Fruit fly (Drosophila melanogaster) whole organism, embryonic: ENCODE measurements around the gene CG13482.

Experiments
- ATbp ChIP-seq: fragments of 200-800 bp; sonication (Bioruptor generic); optimal IDR thresholded peaks from 2 replicates; lab custom pipeline; 2017; ENCODE audit warnings: missing biosample characterization, mild to moderate bottlenecking, missing genetic modification characterization, missing genetic modification reagents
- Adf1 ChIP-seq: fragments of 200-800 bp; sonication (Bioruptor generic); IDR thresholded peaks from 2 replicates; pipeline ENCODE4 v1.3.6; 2022; ENCODE audit warnings: missing biosample characterization, missing genetic modification characterization
- Atf6 ChIP-seq: fragments of 200-800 bp; sonication (Bioruptor generic); IDR thresholded peaks from 2 replicates; pipeline ENCODE4 v1.3.6; 2022; ENCODE audit warnings: missing biosample characterization, missing genetic modification characterization
- CG11695 ChIP-seq: fragments of 200-800 bp; sonication (Bioruptor generic); IDR thresholded peaks from 3 replicates; pipeline ENCODE4 v1.3.6; 2022; ENCODE audit warnings: missing biosample characterization, missing genetic modification characterization
- CG12219 ChIP-seq: fragments of 200-800 bp; sonication (Bioruptor generic); optimal IDR thresholded peaks from 3 replicates; lab custom pipeline; 2018; ENCODE audit warnings: missing biosample characterization, mild to moderate bottlenecking, missing genetic modification characterization
- CG12391 ChIP-seq: fragments of 200-800 bp; sonication (Bioruptor generic); optimal IDR thresholded peaks from 3 replicates; lab custom pipeline; 2018; ENCODE audit warnings: missing biosample characterization, mild to moderate bottlenecking, missing genetic modification characterization, moderate library complexity
- CG12659 ChIP-seq: fragments of 200-800 bp; sonication (Bioruptor generic); optimal IDR thresholded peaks from 3 replicates; lab custom pipeline; 2017; ENCODE audit warnings: mild to moderate bottlenecking, missing biosample characterization, missing genetic modification reagents, missing genetic modification characterization
- CG13296 ChIP-seq: fragments of 200-800 bp; sonication (Bioruptor generic); optimal IDR thresholded peaks from 3 replicates; lab custom pipeline; 2018; ENCODE audit warnings: missing biosample characterization, mild to moderate bottlenecking, missing genetic modification characterization
- CG13424 ChIP-seq: fragments of 200-800 bp; sonication (Bioruptor generic); optimal IDR thresholded peaks from 2 replicates; lab custom pipeline; 2019; ENCODE audit warnings: missing biosample characterization, mild to moderate bottlenecking, missing genetic modification characterization, moderate library complexity
- CG15696 ChIP-seq: fragments of 200-800 bp; sonication (Bioruptor generic); optimal IDR thresholded peaks from 2 replicates; lab custom pipeline; 2019; ENCODE audit warnings: missing biosample characterization, mild to moderate bottlenecking, missing genetic modification characterization, moderate library complexity
- CG2199 ChIP-seq: fragments of 200-800 bp; sonication (Bioruptor generic); IDR thresholded peaks from 3 replicates; pipeline ENCODE4 v1.3.6; 2022; ENCODE audit warnings: missing biosample characterization, missing genetic modification characterization
- CG2875 ChIP-seq: fragments of 200-800 bp; sonication (Bioruptor generic); optimal IDR thresholded peaks from 2 replicates; lab custom pipeline; 2017; ENCODE audit warnings: missing biosample characterization, mild to moderate bottlenecking, missing genetic modification characterization, missing genetic modification reagents
- CG34376 ChIP-seq: fragments of 200-800 bp; sonication (Bioruptor generic); optimal IDR thresholded peaks from 2 replicates; lab custom pipeline; 2018; ENCODE audit warnings: missing biosample characterization, mild to moderate bottlenecking, missing genetic modification characterization
- CG4424 ChIP-seq: fragments of 200-800 bp; sonication (Bioruptor generic); optimal IDR thresholded peaks from 3 replicates; lab custom pipeline; 2016; ENCODE audit warnings: missing biosample characterization, missing genetic modification characterization
- CG5953 ChIP-seq: fragments of 200-800 bp; sonication (Bioruptor generic); IDR thresholded peaks from 2 replicates; pipeline ENCODE4 v1.3.6; 2022; ENCODE audit warnings: missing biosample characterization, missing genetic modification characterization
- CG6813 ChIP-seq: fragments of 200-800 bp; sonication (Bioruptor generic); optimal IDR thresholded peaks from 2 replicates; lab custom pipeline; 2017; ENCODE audit warnings: missing biosample characterization, missing genetic modification characterization, mild to moderate bottlenecking, moderate library complexity, missing genetic modification reagents
- CG8924 ChIP-seq: fragments of 200-800 bp; optimal IDR thresholded peaks from 3 replicates; lab custom pipeline; 2019; ENCODE audit warnings: missing biosample characterization, mild to moderate bottlenecking, missing genetic modification characterization, moderate library complexity
- Dll ChIP-seq: fragments of 200-800 bp; sonication (Bioruptor generic); IDR thresholded peaks from 4 replicates; pipeline ENCODE4 v1.3.6; 2022; ENCODE audit warnings: missing biosample characterization, missing genetic modification characterization; ENCODE audit not compliant: partially characterized antibody
- Dref ChIP-seq: fragments of 200-800 bp; sonication (Bioruptor generic); IDR thresholded peaks from 2 replicates; pipeline ENCODE4 v1.3.6; 2022; ENCODE audit warnings: missing biosample characterization, missing genetic modification characterization
- Fer1 ChIP-seq: fragments of 200-800 bp; sonication (Bioruptor generic); optimal IDR thresholded peaks from 2 replicates; lab custom pipeline; 2017; ENCODE audit warnings: missing biosample characterization, mild to moderate bottlenecking, missing genetic modification characterization
- Gug ChIP-seq: fragments of 200-800 bp; sonication (Bioruptor generic); IDR thresholded peaks from 4 replicates; pipeline ENCODE4 v1.3.6; 2022; ENCODE audit warnings: missing biosample characterization, missing genetic modification characterization
- HHEX ChIP-seq: fragments of 200-800 bp; sonication (Bioruptor generic); optimal IDR thresholded peaks from 3 replicates; lab custom pipeline; 2017; ENCODE audit warnings: missing biosample characterization, mild to moderate bottlenecking, missing genetic modification characterization, missing genetic modification reagents
- HLHmδ ChIP-seq: fragments of 200-800 bp; sonication (Bioruptor generic); optimal IDR thresholded peaks from 2 replicates; lab custom pipeline; 2018; ENCODE audit warnings: missing biosample characterization, mild to moderate bottlenecking, missing genetic modification characterization, moderate library complexity
- Hmx ChIP-seq: fragments of 200-800 bp; sonication (Bioruptor generic); optimal IDR thresholded peaks from 2 replicates; lab custom pipeline; 2016; ENCODE audit warnings: missing biosample characterization, missing genetic modification characterization
- Hr39 ChIP-seq: fragments of >200 bp; optimal IDR thresholded peaks from 2 replicates; lab custom pipeline; 2017
- Hr51 ChIP-seq, 2 experiments: fragments of 200-800 bp; sonication (Bioruptor generic); optimal IDR thresholded peaks; 2 replicates in 1 of 2; 3 replicates in 1 of 2; lab custom pipeline; 2016 to 2018; ENCODE audit warnings: missing biosample characterization in 2 of 2, missing genetic modification characterization in 2 of 2, mild to moderate bottlenecking in 1 of 2, moderate library complexity in 1 of 2
- Hr78 ChIP-seq, 2 experiments: fragments of 200-800 bp in 1 of 2; fragments of >200 bp in 1 of 2; sonication (Bioruptor generic) in 1 of 2; optimal IDR thresholded peaks; 2 replicates each; lab custom pipeline; 2017 to 2019; ENCODE audit warnings: missing biosample characterization in 2 of 2, missing genetic modification characterization in 2 of 2, mild to moderate bottlenecking in 1 of 2, moderate library complexity in 1 of 2
- Neu2 ChIP-seq: fragments of 200-800 bp; sonication (Bioruptor generic); optimal IDR thresholded peaks from 3 replicates; lab custom pipeline; 2016; ENCODE audit warnings: missing biosample characterization, missing genetic modification characterization, borderline replicate concordance
- Nf-YC ChIP-seq: fragments of 200-800 bp; optimal IDR thresholded peaks from 3 replicates; lab custom pipeline; 2019; ENCODE audit warnings: missing biosample characterization, mild to moderate bottlenecking, missing genetic modification characterization, moderate library complexity
- Poxn ChIP-seq: fragments of 200-800 bp; sonication (Bioruptor generic); IDR thresholded peaks from 2 replicates; pipeline ENCODE4 v1.3.6; 2022; ENCODE audit warnings: missing biosample characterization, missing genetic modification characterization
- Six4 ChIP-seq: fragments of 200-800 bp; sonication (Bioruptor generic); optimal IDR thresholded peaks from 2 replicates; lab custom pipeline; 2016; ENCODE audit warnings: missing biosample characterization, missing genetic modification characterization
- Sox102F ChIP-seq: fragments of 200-800 bp; sonication (Bioruptor generic); optimal IDR thresholded peaks from 2 replicates; lab custom pipeline; 2018; ENCODE audit warnings: missing biosample characterization, mild to moderate bottlenecking, missing genetic modification characterization, moderate library complexity
- Ssrp ChIP-seq: fragments of 200-800 bp; sonication (Bioruptor generic); optimal IDR thresholded peaks from 2 replicates; lab custom pipeline; 2018; ENCODE audit warnings: missing biosample characterization, mild to moderate bottlenecking, missing genetic modification characterization, moderate library complexity
- ac ChIP-seq: fragments of 200-800 bp; sonication (Bioruptor generic); optimal IDR thresholded peaks from 3 replicates; lab custom pipeline; 2017; ENCODE audit warnings: missing biosample characterization, mild to moderate bottlenecking, missing genetic modification characterization
- cato ChIP-seq: fragments of 200-800 bp; sonication (Bioruptor generic); optimal IDR thresholded peaks from 2 replicates; lab custom pipeline; 2016; ENCODE audit warnings: missing biosample characterization, missing genetic modification characterization, borderline replicate concordance
- crc ChIP-seq: fragments of 200-800 bp; sonication (Bioruptor generic); optimal IDR thresholded peaks from 2 replicates; lab custom pipeline; 2016; ENCODE audit warnings: missing biosample characterization, missing genetic modification characterization
- ems ChIP-seq: fragments of 200-800 bp; sonication (Bioruptor generic); optimal IDR thresholded peaks from 3 replicates; lab custom pipeline; 2016; ENCODE audit warnings: missing biosample characterization, missing genetic modification characterization
- fd64A ChIP-seq: fragments of 200-800 bp; sonication (Bioruptor generic); optimal IDR thresholded peaks from 3 replicates; lab custom pipeline; 2018; ENCODE audit warnings: missing biosample characterization, mild to moderate bottlenecking, missing genetic modification characterization
- klu ChIP-seq: fragments of 200-800 bp; sonication (Bioruptor generic); IDR thresholded peaks from 2 replicates; pipeline ENCODE4 v1.3.6; 2022; ENCODE audit warnings: missing biosample characterization, missing genetic modification characterization
- nerfin-2 ChIP-seq: fragments of 200-800 bp; sonication (Bioruptor generic); IDR thresholded peaks from 2 replicates; pipeline ENCODE4 v1.3.6; 2022; ENCODE audit warnings: missing biosample characterization, missing genetic modification characterization; ENCODE audit not compliant: partially characterized antibody
- onecut ChIP-seq: fragments of 200-800 bp; sonication (Bioruptor generic); IDR thresholded peaks from 2 replicates; pipeline ENCODE4 v1.3.6; 2022; ENCODE audit warnings: missing biosample characterization, missing genetic modification characterization
- pfk ChIP-seq: fragments of 200-800 bp; sonication (Bioruptor generic); optimal IDR thresholded peaks from 2 replicates; lab custom pipeline; 2018; ENCODE audit warnings: missing biosample characterization, mild to moderate bottlenecking, missing genetic modification characterization, moderate library complexity
- pum ChIP-seq: fragments of 200-800 bp; sonication (Bioruptor generic); optimal IDR thresholded peaks from 2 replicates; lab custom pipeline; 2016; ENCODE audit warnings: missing biosample characterization, missing genetic modification characterization
- scrt ChIP-seq: fragments of 200-800 bp; sonication (Bioruptor generic); optimal IDR thresholded peaks from 2 replicates; lab custom pipeline; 2018; ENCODE audit warnings: missing biosample characterization, mild to moderate bottlenecking, missing genetic modification characterization, moderate library complexity
- sd ChIP-seq: fragments of 200-800 bp; sonication (Bioruptor generic); optimal IDR thresholded peaks from 3 replicates; lab custom pipeline; 2018; ENCODE audit warnings: missing biosample characterization, mild to moderate bottlenecking, missing genetic modification characterization, moderate library complexity
- sima ChIP-seq: fragments of 200-800 bp; sonication (Bioruptor generic); optimal IDR thresholded peaks from 2 replicates; lab custom pipeline; 2016; ENCODE audit warnings: missing biosample characterization, missing genetic modification characterization
- tap ChIP-seq: fragments of 200-800 bp; optimal IDR thresholded peaks from 3 replicates; lab custom pipeline; 2019; ENCODE audit warnings: missing biosample characterization, mild to moderate bottlenecking, missing genetic modification characterization, moderate library complexity
- tup ChIP-seq: fragments of 200-800 bp; sonication (Bioruptor generic); optimal IDR thresholded peaks from 2 replicates; lab custom pipeline; 2016; ENCODE audit warnings: missing biosample characterization, mild to moderate bottlenecking, missing genetic modification characterization, moderate library complexity
- yki ChIP-seq: fragments of >200 bp; optimal IDR thresholded peaks from 3 replicates; lab custom pipeline; 2018
- zen2 ChIP-seq: fragments of 200-800 bp; sonication (Bioruptor generic); IDR thresholded peaks from 3 replicates; pipeline ENCODE4 v1.3.6; 2022; ENCODE audit warnings: missing biosample characterization, missing genetic modification characterization; ENCODE audit not compliant: partially characterized antibody

The CG13482 gene

DNA sequence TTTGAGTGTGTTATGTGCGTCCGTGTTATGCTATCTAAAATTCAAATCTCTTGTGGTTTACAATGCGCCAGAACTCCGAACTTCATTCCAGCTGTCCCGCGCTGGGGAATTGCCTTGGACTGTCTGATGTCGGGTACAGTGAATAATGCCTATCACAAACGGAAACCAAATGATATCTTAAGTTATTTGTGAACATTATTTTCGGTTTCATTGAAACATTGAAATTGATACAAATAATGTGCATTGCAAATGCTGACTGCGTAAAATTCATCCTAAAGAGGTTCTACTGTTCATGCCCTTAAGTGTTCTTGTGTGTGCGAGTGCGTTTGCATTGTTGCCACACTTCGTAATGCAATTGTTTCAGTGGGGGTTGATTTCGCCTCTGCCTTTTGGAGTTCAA is 25.3 kb upstream of the CG13482 start (continued):
- peak; percentile 22 for TF ChIP-seq HLHmδ
- peak; percentile 72 for TF ChIP-seq sd (tag; lab: Kevin White, UChicago)
- peak; percentile 74 for TF ChIP-seq Neu2 (GFP tag; lab: Kevin White, UChicago)
- TF ChIP-seq Ssrp (tag; lab: Kevin White, UChicago), result peak; percentile 95
- peak; percentile 93 for TF ChIP-seq Gug (GFP tag; lab: Robert Waterston, UW)
- peak; percentile 78 for TF ChIP-seq klu (GFP tag; lab: Robert Waterston, UW)
- peak; percentile 28 for TF ChIP-seq Hmx (GFP tag; lab: Kevin White, UChicago)
- peak; percentile 97 for TF ChIP-seq CG8924 (tag; lab: Kevin White, UChicago)
- TF ChIP-seq CG11695, result peak; percentile 92
- peak; percentile 93 for TF ChIP-seq CG2875 (GFP tag; lab: Kevin White, UChicago)
- TF ChIP-seq pfk (GFP tag; lab: Kevin White, UChicago), result no peak
- peak; percentile 97 for TF ChIP-seq Six4 (GFP tag; lab: Kevin White, UChicago)
- peak; percentile 88 for TF ChIP-seq HHEX (GFP tag; lab: Kevin White, UChicago)
- TF ChIP-seq cato (GFP tag; lab: Kevin White, UChicago), result peak; percentile 92
- no peak for TF ChIP-seq Adf1 (GFP tag; lab: Robert Waterston, UW)
- TF ChIP-seq Hr51 (GFP tag; optimal IDR thresholded peaks at IDR 0.05; lab: Kevin White, UChicago), result peak; percentile 74 to 87
- no peak for TF ChIP-seq zen2
- TF ChIP-seq onecut (GFP tag; lab: Robert Waterston, UW), result peak; percentile 92
- TF ChIP-seq CG6813 (GFP tag; lab: Kevin White, UChicago), result peak; percentile 94
- TF ChIP-seq ATbp (GFP tag; lab: Kevin White, UChicago), result peak; percentile 92
- peak; percentile 87 for TF ChIP-seq tup (GFP tag; lab: Kevin White, UChicago)
- peak; percentile 94 for TF ChIP-seq ems (GFP tag; lab: Kevin White, UChicago)
- TF ChIP-seq CG2199, result peak; percentile 97
- peak; percentile 95 for TF ChIP-seq fd64A
- peak; percentile 90 for TF ChIP-seq sima (GFP tag; lab: Kevin White, UChicago)
- peak in 1 of 2 experiments; percentile 91 for TF ChIP-seq Hr78 (GFP tag; optimal IDR thresholded peaks at IDR 0.05; lab: Kevin White, UChicago)
- peak; percentile 51 for TF ChIP-seq Nf-YC
- peak; percentile 97 for TF ChIP-seq pum
- peak; percentile 92 for TF ChIP-seq Sox102F (GFP tag; lab: Kevin White, UChicago)
- TF ChIP-seq CG13424, result peak; percentile 92
- peak; percentile 99 for TF ChIP-seq CG15696 (tag; lab: Kevin White, UChicago)
- TF ChIP-seq ac (GFP tag; lab: Kevin White, UChicago), result peak; percentile 97
- peak; percentile 68 for TF ChIP-seq CG13296 (GFP tag; lab: Kevin White, UChicago)
- TF ChIP-seq CG12391, result peak; percentile 97
- peak; percentile 95 for TF ChIP-seq tap
- no peak for TF ChIP-seq yki (lab: Kevin White, UChicago)
- no peak for TF ChIP-seq Hr39
- peak; percentile 83 for TF ChIP-seq Fer1
- TF ChIP-seq CG4424 (GFP tag; lab: Kevin White, UChicago), result peak; percentile 97
- peak; percentile 97 for TF ChIP-seq CG12219 (GFP tag; lab: Kevin White, UChicago)
- peak; percentile 77; the same call in 1 of the 2 replicates for TF ChIP-seq Atf6
- TF ChIP-seq CG12659 (GFP tag; lab: Kevin White, UChicago), result peak; percentile 84
- no peak for TF ChIP-seq Dref (GFP tag; lab: Robert Waterston, UW)
- TF ChIP-seq CG5953 (GFP tag; lab: Robert Waterston, UW), result peak; percentile 88
- TF ChIP-seq crc (GFP tag; lab: Kevin White, UChicago), result peak; percentile 90
- TF ChIP-seq scrt, result peak; percentile 80
- TF ChIP-seq CG34376 (GFP tag; lab: Kevin White, UChicago), result peak; percentile 8
- TF ChIP-seq nerfin-2 (GFP tag; lab: Robert Waterston, UW), result no peak
- TF ChIP-seq Poxn (GFP tag; lab: Robert Waterston, UW), result no peak
- TF ChIP-seq Dll (GFP tag; lab: Robert Waterston, UW), result no peak
